Fruit fly (Drosophila melanogaster) whole organism, embryonic: ENCODE data around the gene stck.

ENCODE experiments used
- Asciz ChIP-seq: fragments of 200-800 bp; sonication (Bioruptor generic); optimal IDR thresholded peaks from 2 replicates; lab custom pipeline; 2017; ENCODE audit warnings: missing biosample characterization, mild to moderate bottlenecking, missing genetic modification characterization, missing genetic modification reagents
- Awh ChIP-seq: fragments of 200-800 bp; sonication (Bioruptor generic); IDR thresholded peaks from 2 replicates; pipeline ENCODE4, ENCODE4 v1.3.6; 2022; ENCODE audit warnings: missing biosample characterization, missing genetic modification characterization
- Bgb ChIP-seq: fragments of 200-800 bp; sonication (Bioruptor generic); IDR thresholded peaks from 2 replicates; pipeline ENCODE4 v1.3.6; 2022; ENCODE audit warnings: missing biosample characterization, missing genetic modification characterization; ENCODE audit not compliant: partially characterized antibody
- CG10565 ChIP-seq: fragments of 200-800 bp; sonication (Bioruptor generic); optimal IDR thresholded peaks from 3 replicates; lab custom pipeline; 2016; ENCODE audit warnings: missing biosample characterization, mild to moderate bottlenecking, missing genetic modification characterization
- CG11560 ChIP-seq: fragments of 200-800 bp; sonication (Bioruptor generic); IDR thresholded peaks from 3 replicates; pipeline ENCODE4 v1.3.6; 2022; ENCODE audit warnings: missing biosample characterization, missing genetic modification characterization
- CG12071 ChIP-seq: fragments of 200-800 bp; sonication (Bioruptor generic); optimal IDR thresholded peaks from 3 replicates; lab custom pipeline; 2018; ENCODE audit warnings: missing biosample characterization, mild to moderate bottlenecking, missing genetic modification characterization
- CG12219 ChIP-seq: fragments of 200-800 bp; sonication (Bioruptor generic); optimal IDR thresholded peaks from 3 replicates; lab custom pipeline; 2018; ENCODE audit warnings: missing biosample characterization, mild to moderate bottlenecking, missing genetic modification characterization
- CG13894 ChIP-seq: fragments of 200-800 bp; sonication (Bioruptor generic); optimal IDR thresholded peaks from 3 replicates; lab custom pipeline; 2018; ENCODE audit warnings: missing biosample characterization, mild to moderate bottlenecking, missing genetic modification characterization, moderate library complexity
- CG17328 ChIP-seq: fragments of 200-800 bp; sonication (Bioruptor generic); IDR thresholded peaks from 2 replicates; pipeline ENCODE4 v1.3.6; 2022; ENCODE audit warnings: missing biosample characterization, missing genetic modification characterization
- CG17802 ChIP-seq: fragments of 200-800 bp; sonication (Bioruptor generic); optimal IDR thresholded peaks from 2 replicates; lab custom pipeline; 2018; ENCODE audit warnings: missing biosample characterization, mild to moderate bottlenecking, missing genetic modification characterization, moderate library complexity
- CG17829 ChIP-seq: fragments of 200-800 bp; optimal IDR thresholded peaks from 2 replicates; lab custom pipeline; 2019; ENCODE audit warnings: missing biosample characterization, mild to moderate bottlenecking, missing genetic modification characterization, moderate library complexity
- CG2129 ChIP-seq: fragments of 200-800 bp; sonication (Bioruptor generic); IDR thresholded peaks from 2 replicates; pipeline ENCODE4 v1.3.6; 2022; ENCODE audit warnings: missing biosample characterization, missing genetic modification characterization; ENCODE audit not compliant: partially characterized antibody
- CG2678 ChIP-seq: fragments of 200-800 bp; sonication (Bioruptor generic); optimal IDR thresholded peaks from 3 replicates; lab custom pipeline; 2019; ENCODE audit warnings: missing biosample characterization, mild to moderate bottlenecking, missing genetic modification characterization, moderate library complexity
- CG31441 ChIP-seq: fragments of 200-800 bp; sonication (Bioruptor generic); IDR thresholded peaks from 2 replicates; pipeline ENCODE4 v1.3.6; 2022; ENCODE audit warnings: missing biosample characterization, missing genetic modification characterization
- CG3281 ChIP-seq: fragments of 200-800 bp; sonication (Bioruptor generic); optimal IDR thresholded peaks from 3 replicates; lab custom pipeline; 2017; ENCODE audit warnings: missing biosample characterization, mild to moderate bottlenecking, missing genetic modification characterization
- CG33213 ChIP-seq: fragments of 200-800 bp; sonication (Bioruptor generic); optimal IDR thresholded peaks from 3 replicates; lab custom pipeline; 2016; ENCODE audit warnings: missing biosample characterization, missing genetic modification characterization
- CG4707 ChIP-seq: fragments of 200-800 bp; sonication (Bioruptor generic); optimal IDR thresholded peaks from 2 replicates; lab custom pipeline; 2018; ENCODE audit warnings: missing biosample characterization, mild to moderate bottlenecking, missing genetic modification characterization, moderate library complexity
- CG5953 ChIP-seq: fragments of 200-800 bp; sonication (Bioruptor generic); IDR thresholded peaks from 2 replicates; pipeline ENCODE4 v1.3.6; 2022; ENCODE audit warnings: missing biosample characterization, missing genetic modification characterization
- CG7271 ChIP-seq: fragments of 200-800 bp; sonication (Bioruptor generic); optimal IDR thresholded peaks from 2 replicates; lab custom pipeline; 2018; ENCODE audit warnings: missing biosample characterization, mild to moderate bottlenecking, missing genetic modification characterization, moderate library complexity
- CG7786 ChIP-seq: fragments of 200-800 bp; sonication (Bioruptor generic); optimal IDR thresholded peaks from 2 replicates; lab custom pipeline; 2016; ENCODE audit warnings: missing biosample characterization, missing genetic modification characterization
- CG8089 ChIP-seq: fragments of 200-800 bp; sonication (Bioruptor generic); optimal IDR thresholded peaks from 3 replicates; lab custom pipeline; 2016; ENCODE audit warnings: missing biosample characterization, missing genetic modification characterization
- CG8924 ChIP-seq: fragments of 200-800 bp; optimal IDR thresholded peaks from 3 replicates; lab custom pipeline; 2019; ENCODE audit warnings: missing biosample characterization, mild to moderate bottlenecking, missing genetic modification characterization, moderate library complexity
- CG9437 ChIP-seq: fragments of 200-800 bp; sonication (Bioruptor generic); optimal IDR thresholded peaks from 2 replicates; lab custom pipeline; 2018; ENCODE audit warnings: missing biosample characterization, mild to moderate bottlenecking, missing genetic modification characterization
- Dfd ChIP-seq, 2 experiments: fragments of >200 bp; optimal IDR thresholded peaks; 2 replicates each; lab custom pipeline; 2017; ENCODE audit warnings: missing biosample characterization in 2 of 2, missing genetic modification characterization in 2 of 2
- Gug ChIP-seq: fragments of 200-800 bp; sonication (Bioruptor generic); IDR thresholded peaks from 4 replicates; pipeline ENCODE4 v1.3.6; 2022; ENCODE audit warnings: missing biosample characterization, missing genetic modification characterization
- HmgZ ChIP-seq: fragments of 200-800 bp; sonication (Bioruptor generic); optimal IDR thresholded peaks from 2 replicates; lab custom pipeline; 2018; ENCODE audit warnings: missing biosample characterization, mild to moderate bottlenecking, missing genetic modification characterization
- Hmx ChIP-seq: fragments of 200-800 bp; sonication (Bioruptor generic); optimal IDR thresholded peaks from 2 replicates; lab custom pipeline; 2016; ENCODE audit warnings: missing biosample characterization, missing genetic modification characterization
- Hsf ChIP-seq: fragments of 200-800 bp; sonication (Bioruptor generic); optimal IDR thresholded peaks from 3 replicates; lab custom pipeline; 2016; ENCODE audit warnings: missing biosample characterization, missing genetic modification characterization
- Lhr ChIP-seq: fragments of 200-800 bp; sonication (Bioruptor generic); optimal IDR thresholded peaks from 3 replicates; lab custom pipeline; 2017; ENCODE audit warnings: mild to moderate bottlenecking, missing biosample characterization, missing genetic modification reagents, missing genetic modification characterization
- Meics ChIP-seq: fragments of 200-800 bp; sonication (Bioruptor generic); optimal IDR thresholded peaks from 2 replicates; lab custom pipeline; 2017; ENCODE audit warnings: missing biosample characterization, mild to moderate bottlenecking, missing genetic modification characterization
- Neu2 ChIP-seq: fragments of 200-800 bp; sonication (Bioruptor generic); optimal IDR thresholded peaks from 3 replicates; lab custom pipeline; 2016; ENCODE audit warnings: missing biosample characterization, missing genetic modification characterization, borderline replicate concordance
- Pdp1 ChIP-seq, 2 experiments: fragments of 200-800 bp; sonication (Bioruptor generic); optimal IDR thresholded peaks; 3 replicates each; lab custom pipeline; 2016; ENCODE audit warnings: missing biosample characterization in 2 of 2, missing genetic modification characterization in 2 of 2, mild to moderate bottlenecking in 1 of 2, moderate library complexity in 1 of 2
- TFAM ChIP-seq: fragments of 200-800 bp; sonication (Bioruptor generic); optimal IDR thresholded peaks from 2 replicates; lab custom pipeline; 2017; ENCODE audit warnings: missing biosample characterization, missing genetic modification characterization, inconsistent platforms
- Tbp ChIP-seq: fragments of >200 bp; optimal IDR thresholded peaks from 2 replicates; lab custom pipeline; 2018; ENCODE audit warnings: missing biosample characterization, missing genetic modification characterization
- ase ChIP-seq: fragments of 200-800 bp; sonication (Bioruptor generic); IDR thresholded peaks from 3 replicates; pipeline ENCODE4 v1.3.6; 2022; ENCODE audit warnings: missing biosample characterization, missing genetic modification characterization
- bigmax ChIP-seq: fragments of 200-800 bp; sonication (Bioruptor generic); optimal IDR thresholded peaks from 2 replicates; lab custom pipeline; 2018; ENCODE audit warnings: missing biosample characterization, mild to moderate bottlenecking, missing genetic modification characterization
- cad ChIP-seq: fragments of >200 bp; optimal IDR thresholded peaks from 2 replicates; lab custom pipeline; 2017; ENCODE audit warnings: missing biosample characterization, missing genetic modification characterization
- cwo ChIP-seq: fragments of 200-800 bp; sonication (Bioruptor generic); optimal IDR thresholded peaks from 3 replicates; lab custom pipeline; 2017; ENCODE audit warnings: missing biosample characterization, missing genetic modification characterization, mild to moderate bottlenecking, moderate library complexity, missing genetic modification reagents
- danr ChIP-seq: fragments of 200-800 bp; sonication (Bioruptor generic); IDR thresholded peaks from 2 replicates; pipeline ENCODE4 v1.3.6; 2022; ENCODE audit warnings: missing biosample characterization, missing genetic modification characterization
- ems ChIP-seq: fragments of 200-800 bp; sonication (Bioruptor generic); optimal IDR thresholded peaks from 3 replicates; lab custom pipeline; 2016; ENCODE audit warnings: missing biosample characterization, missing genetic modification characterization
- exex ChIP-seq: fragments of 200-800 bp; sonication (Bioruptor generic); optimal IDR thresholded peaks from 4 replicates; lab custom pipeline; 2018; ENCODE audit warnings: missing biosample characterization, mild to moderate bottlenecking, missing genetic modification characterization, moderate library complexity
- gcm ChIP-seq: fragments of 200-800 bp; sonication (Bioruptor generic); optimal IDR thresholded peaks from 2 replicates; lab custom pipeline; 2019; ENCODE audit warnings: missing biosample characterization, mild to moderate bottlenecking, missing genetic modification characterization, moderate library complexity
- h ChIP-seq: fragments of >200 bp; optimal IDR thresholded peaks from 2 replicates; lab custom pipeline; 2017
- ham ChIP-seq: fragments of 200-800 bp; sonication (Bioruptor generic); IDR thresholded peaks from 2 replicates; pipeline ENCODE4 v1.3.6; 2022; ENCODE audit warnings: missing biosample characterization, missing genetic modification characterization
- lov ChIP-seq, 2 experiments: fragments of 200-800 bp in 1 of 2; fragments of >200 bp in 1 of 2; sonication (Bioruptor generic) in 1 of 2; IDR thresholded peaks in 1 of 2; optimal IDR thresholded peaks in 1 of 2; 2 replicates in 1 of 2; 3 replicates in 1 of 2; pipeline versions ENCODE4 v1.3.6 to Lab custom; 2017 to 2022; ENCODE audit warnings: missing biosample characterization in 1 of 2, missing genetic modification characterization in 1 of 2
- mirr ChIP-seq: fragments of 200-800 bp; sonication (Bioruptor generic); optimal IDR thresholded peaks from 3 replicates; lab custom pipeline; 2018; ENCODE audit warnings: missing biosample characterization, mild to moderate bottlenecking, missing genetic modification characterization
- prd ChIP-seq, 3 experiments: fragments of >200 bp in 2 of 3; fragments of 200-800 bp in 1 of 3; sonication (Bioruptor generic) in 1 of 3; optimal IDR thresholded peaks in 2 of 3; IDR thresholded peaks in 1 of 3; 2 replicates in 2 of 3; 3 replicates in 1 of 3; pipeline versions ENCODE4 v1.3.6 to Lab custom; 2017 to 2022; ENCODE audit warnings: missing biosample characterization in 1 of 3, missing genetic modification characterization in 1 of 3
- row ChIP-seq: fragments of 200-800 bp; sonication (Bioruptor generic); IDR thresholded peaks from 3 replicates; pipeline ENCODE4 v1.3.6; 2022; ENCODE audit warnings: missing biosample characterization, missing genetic modification characterization
- schlank ChIP-seq: fragments of 200-800 bp; sonication (Bioruptor generic); optimal IDR thresholded peaks from 2 replicates; lab custom pipeline; 2018; ENCODE audit warnings: missing biosample characterization, mild to moderate bottlenecking, missing genetic modification characterization
- slbo ChIP-seq: fragments of 200-800 bp; sonication (Bioruptor generic); IDR thresholded peaks from 2 replicates; pipeline ENCODE4 v1.3.6; 2022; ENCODE audit warnings: missing biosample characterization, missing genetic modification characterization
- wek ChIP-seq: fragments of 200-800 bp; sonication (Bioruptor generic); optimal IDR thresholded peaks from 3 replicates; lab custom pipeline; 2018; ENCODE audit warnings: missing biosample characterization, mild to moderate bottlenecking, missing genetic modification characterization, moderate library complexity

stck gene

dm6 chr3R:8313038-8313437 lies 43.7 kb upstream of the stck start, which contains the start of gene CG7483 (continued):
- no peak for TF ChIP-seq CG17802 (tag; lab: Kevin White, UChicago)
- no peak for TF ChIP-seq Hsf (GFP tag; lab: Kevin White, UChicago)
- peak; percentile 3 for TF ChIP-seq CG7271 (tag; lab: Kevin White, UChicago)
- TF ChIP-seq CG33213, result no peak
- no peak for TF ChIP-seq CG12219 (GFP tag; lab: Kevin White, UChicago)
- no peak for TF ChIP-seq CG10565 (GFP tag; lab: Kevin White, UChicago)
- 0 out of 2 replicates have a peak, but pooled peaks have one; percentile 18 for TF ChIP-seq CG31441 (GFP tag; lab: Robert Waterston, UW)
- no peak for TF ChIP-seq CG8089 (GFP tag; lab: Kevin White, UChicago)
- TF ChIP-seq CG13894 (tag; lab: Kevin White, UChicago), result no peak
- TF ChIP-seq CG7786 (GFP tag; lab: Kevin White, UChicago), result no peak
- TF ChIP-seq h (lab: Kevin White, UChicago), result no peak
- peak; percentile 36 for TF ChIP-seq CG17829 (tag; lab: Kevin White, UChicago)
- no peak for TF ChIP-seq CG4707 (GFP tag; lab: Kevin White, UChicago)
- peak; percentile 86 for TF ChIP-seq Bgb
- no peak for TF ChIP-seq Meics (GFP tag; lab: Kevin White, UChicago)
- no peak for TF ChIP-seq wek (GFP tag; lab: Kevin White, UChicago)
- no peak for TF ChIP-seq Gug
- no peak for TF ChIP-seq Pdp1 (GFP tag; optimal IDR thresholded peaks at IDR 0.05; lab: Kevin White, UChicago)
- no peak for TF ChIP-seq exex (tag; lab: Kevin White, UChicago)
- no peak for TF ChIP-seq ase (GFP tag; lab: Robert Waterston, UW)
- TF ChIP-seq row (GFP tag; lab: Robert Waterston, UW), result no peak
- TF ChIP-seq CG11560 (tag; lab: Robert Waterston, UW), result no peak
- TF ChIP-seq Neu2 (GFP tag; lab: Kevin White, UChicago), result no peak
- TF ChIP-seq ems, result no peak
- TF ChIP-seq Hmx (GFP tag; lab: Kevin White, UChicago), result no peak
- no peak for TF ChIP-seq CG12071
- TF ChIP-seq ham, result no peak
- TF ChIP-seq CG5953, result no peak
- no peak for TF ChIP-seq prd (optimal IDR thresholded peaks at IDR 0.05; lab: Kevin White, UChicago)
- TF ChIP-seq prd (GFP tag; IDR thresholded peaks at IDR 0.05; lab: Robert Waterston, UW), result no peak
- TF ChIP-seq HmgZ, result no peak
- TF ChIP-seq Awh (GFP tag; lab: Robert Waterston, UW), result no peak
- no peak for TF ChIP-seq gcm (GFP tag; lab: Kevin White, UChicago)
- TF ChIP-seq cad (GFP tag; lab: Kevin White, UChicago), result no peak
- no peak for TF ChIP-seq lov (optimal IDR thresholded peaks at IDR 0.05; lab: Kevin White, UChicago)
- TF ChIP-seq lov (GFP tag; IDR thresholded peaks at IDR 0.05; lab: Robert Waterston, UW), result no peak
- no peak for TF ChIP-seq CG9437 (GFP tag; lab: Kevin White, UChicago)
- TF ChIP-seq CG17328, result no peak
- no peak for TF ChIP-seq mirr (GFP tag; lab: Kevin White, UChicago)
- no peak for TF ChIP-seq Tbp (GFP tag; lab: Kevin White, UChicago)
- no peak for TF ChIP-seq bigmax (GFP tag; lab: Kevin White, UChicago)
- TF ChIP-seq danr (GFP tag; lab: Robert Waterston, UW), result no peak
- no peak for TF ChIP-seq Dfd (GFP tag; optimal IDR thresholded peaks at IDR 0.05; lab: Kevin White, UChicago)
- no peak for TF ChIP-seq CG8924 (tag; lab: Kevin White, UChicago)
- TF ChIP-seq Lhr (GFP tag; lab: Kevin White, UChicago), result peak; percentile 21
- TF ChIP-seq cwo, result no peak
- TF ChIP-seq CG3281 (GFP tag; lab: Kevin White, UChicago), result no peak
- no peak for TF ChIP-seq Asciz (GFP tag; lab: Kevin White, UChicago)
- TF ChIP-seq CG2678, result no peak
- no peak for TF ChIP-seq slbo (GFP tag; lab: Robert Waterston, UW)
- TF ChIP-seq schlank (tag; lab: Kevin White, UChicago), result no peak
- TF ChIP-seq TFAM (GFP tag; lab: Kevin White, UChicago), result no peak
- peak; percentile 66 for TF ChIP-seq CG2129 (GFP tag; lab: Robert Waterston, UW)
